Fruit fly (Drosophila melanogaster) whole organism, embryonic: ENCODE data around the gene CG33969.

ENCODE experiments used
- ATbp ChIP-seq: fragments of 200-800 bp; sonication (Bioruptor generic); optimal IDR thresholded peaks from 2 replicates; lab custom pipeline; 2017; ENCODE audit warnings: missing biosample characterization, mild to moderate bottlenecking, missing genetic modification characterization, missing genetic modification reagents
- B-H1 ChIP-seq: fragments of 200-800 bp; sonication (Bioruptor generic); IDR thresholded peaks from 3 replicates; pipeline ENCODE4 v1.3.6; 2022; ENCODE audit warnings: missing biosample characterization, missing genetic modification characterization
- Bdp1 ChIP-seq: fragments of 200-800 bp; sonication (Bioruptor generic); optimal IDR thresholded peaks from 3 replicates; lab custom pipeline; 2016; ENCODE audit warnings: missing biosample characterization, missing genetic modification characterization
- CG10209 ChIP-seq: fragments of 200-800 bp; sonication (Bioruptor generic); optimal IDR thresholded peaks from 3 replicates; lab custom pipeline; 2017; ENCODE audit warnings: missing biosample characterization, mild to moderate bottlenecking, missing genetic modification characterization, missing genetic modification reagents
- CG12391 ChIP-seq: fragments of 200-800 bp; sonication (Bioruptor generic); optimal IDR thresholded peaks from 3 replicates; lab custom pipeline; 2018; ENCODE audit warnings: missing biosample characterization, mild to moderate bottlenecking, missing genetic modification characterization, moderate library complexity
- CG12659 ChIP-seq: fragments of 200-800 bp; sonication (Bioruptor generic); optimal IDR thresholded peaks from 3 replicates; lab custom pipeline; 2017; ENCODE audit warnings: mild to moderate bottlenecking, missing biosample characterization, missing genetic modification reagents, missing genetic modification characterization
- CG12769 ChIP-seq: fragments of 200-800 bp; sonication (Bioruptor generic); optimal IDR thresholded peaks from 2 replicates; lab custom pipeline; 2019; ENCODE audit warnings: missing biosample characterization, mild to moderate bottlenecking, missing genetic modification characterization, moderate library complexity
- CG13894 ChIP-seq: fragments of 200-800 bp; sonication (Bioruptor generic); optimal IDR thresholded peaks from 3 replicates; lab custom pipeline; 2018; ENCODE audit warnings: missing biosample characterization, mild to moderate bottlenecking, missing genetic modification characterization, moderate library complexity
- CG14667 ChIP-seq: fragments of 200-800 bp; sonication (Bioruptor generic); IDR thresholded peaks from 2 replicates; pipeline ENCODE4 v1.3.6; 2022; ENCODE audit warnings: missing biosample characterization, missing genetic modification characterization
- CG15601 ChIP-seq: fragments of 200-800 bp; sonication (Bioruptor generic); optimal IDR thresholded peaks from 3 replicates; lab custom pipeline; 2019; ENCODE audit warnings: missing biosample characterization, mild to moderate bottlenecking, missing genetic modification characterization, moderate library complexity
- CG17359 ChIP-seq: fragments of 200-800 bp; sonication (Bioruptor generic); optimal IDR thresholded peaks from 3 replicates; lab custom pipeline; 2018; ENCODE audit warnings: missing biosample characterization, mild to moderate bottlenecking, missing genetic modification characterization, moderate library complexity
- CG17361 ChIP-seq: fragments of 200-800 bp; sonication (Bioruptor generic); IDR thresholded peaks from 3 replicates; pipeline ENCODE4 v1.3.6; 2022; ENCODE audit warnings: missing biosample characterization, missing genetic modification characterization
- CG17385 ChIP-seq: fragments of 200-800 bp; sonication (Bioruptor generic); optimal IDR thresholded peaks from 3 replicates; lab custom pipeline; 2018; ENCODE audit warnings: missing biosample characterization, mild to moderate bottlenecking, missing genetic modification characterization
- CG17568 ChIP-seq: fragments of 200-800 bp; sonication (Bioruptor generic); optimal IDR thresholded peaks from 2 replicates; lab custom pipeline; 2018; ENCODE audit warnings: missing biosample characterization, mild to moderate bottlenecking, missing genetic modification characterization, moderate library complexity
- CG17912 ChIP-seq: fragments of 200-800 bp; sonication (Bioruptor generic); optimal IDR thresholded peaks from 2 replicates; lab custom pipeline; 2018; ENCODE audit warnings: missing biosample characterization, mild to moderate bottlenecking, missing genetic modification characterization
- CG2199 ChIP-seq: fragments of 200-800 bp; sonication (Bioruptor generic); IDR thresholded peaks from 3 replicates; pipeline ENCODE4 v1.3.6; 2022; ENCODE audit warnings: missing biosample characterization, missing genetic modification characterization
- CG2875 ChIP-seq: fragments of 200-800 bp; sonication (Bioruptor generic); optimal IDR thresholded peaks from 2 replicates; lab custom pipeline; 2017; ENCODE audit warnings: missing biosample characterization, mild to moderate bottlenecking, missing genetic modification characterization, missing genetic modification reagents
- CG2889 ChIP-seq: fragments of 200-800 bp; sonication (Bioruptor generic); IDR thresholded peaks from 3 replicates; pipeline ENCODE4 v1.3.6; 2022; ENCODE audit warnings: missing biosample characterization, missing genetic modification characterization
- CG3281 ChIP-seq: fragments of 200-800 bp; sonication (Bioruptor generic); optimal IDR thresholded peaks from 3 replicates; lab custom pipeline; 2017; ENCODE audit warnings: missing biosample characterization, mild to moderate bottlenecking, missing genetic modification characterization
- CG3847 ChIP-seq: fragments of 200-800 bp; sonication (Bioruptor generic); IDR thresholded peaks from 2 replicates; pipeline ENCODE4 v1.3.6; 2022; ENCODE audit warnings: missing biosample characterization, missing genetic modification characterization
- CG3995 ChIP-seq: fragments of 200-800 bp; sonication (Bioruptor generic); optimal IDR thresholded peaks from 3 replicates; lab custom pipeline; 2016; ENCODE audit warnings: missing biosample characterization, missing genetic modification characterization
- CG6813 ChIP-seq: fragments of 200-800 bp; sonication (Bioruptor generic); optimal IDR thresholded peaks from 2 replicates; lab custom pipeline; 2017; ENCODE audit warnings: missing biosample characterization, missing genetic modification characterization, mild to moderate bottlenecking, moderate library complexity, missing genetic modification reagents
- CG7786 ChIP-seq: fragments of 200-800 bp; sonication (Bioruptor generic); optimal IDR thresholded peaks from 2 replicates; lab custom pipeline; 2016; ENCODE audit warnings: missing biosample characterization, missing genetic modification characterization
- CG9215 ChIP-seq: fragments of 200-800 bp; sonication (Bioruptor generic); IDR thresholded peaks from 2 replicates; pipeline ENCODE4 v1.3.6; 2022; ENCODE audit warnings: missing biosample characterization, missing genetic modification characterization
- Dip2 ChIP-seq: fragments of 200-800 bp; sonication (Bioruptor generic); IDR thresholded peaks from 2 replicates; pipeline ENCODE4 v1.3.6; 2022; ENCODE audit warnings: missing biosample characterization, missing genetic modification characterization
- Dref ChIP-seq: fragments of 200-800 bp; sonication (Bioruptor generic); IDR thresholded peaks from 2 replicates; pipeline ENCODE4 v1.3.6; 2022; ENCODE audit warnings: missing biosample characterization, missing genetic modification characterization
- E2f1 ChIP-seq: fragments of 200-800 bp; sonication (Bioruptor generic); IDR thresholded peaks from 2 replicates; pipeline ENCODE4 v1.3.6; 2022; ENCODE audit warnings: missing biosample characterization, missing genetic modification characterization
- Hmr ChIP-seq: fragments of 200-800 bp; sonication (Bioruptor generic); optimal IDR thresholded peaks from 3 replicates; lab custom pipeline; 2017; ENCODE audit warnings: mild to moderate bottlenecking, missing biosample characterization, missing genetic modification reagents, missing genetic modification characterization
- Hmx ChIP-seq: fragments of 200-800 bp; sonication (Bioruptor generic); optimal IDR thresholded peaks from 2 replicates; lab custom pipeline; 2016; ENCODE audit warnings: missing biosample characterization, missing genetic modification characterization
- Hr3 ChIP-seq: fragments of 200-800 bp; sonication (Bioruptor generic); optimal IDR thresholded peaks from 3 replicates; lab custom pipeline; 2016; ENCODE audit warnings: missing biosample characterization, missing genetic modification characterization
- Lhr ChIP-seq: fragments of 200-800 bp; sonication (Bioruptor generic); optimal IDR thresholded peaks from 3 replicates; lab custom pipeline; 2017; ENCODE audit warnings: mild to moderate bottlenecking, missing biosample characterization, missing genetic modification reagents, missing genetic modification characterization
- Med ChIP-seq: fragments of 200-800 bp; sonication (Bioruptor generic); peaks from one replicate; lab custom pipeline; 2016; ENCODE audit warnings: missing biosample characterization, missing genetic modification characterization, mild to moderate bottlenecking, inconsistent platforms, moderate library complexity
- Myb ChIP-seq: fragments of 200-800 bp; sonication (Bioruptor generic); optimal IDR thresholded peaks from 2 replicates; lab custom pipeline; 2016; ENCODE audit warnings: missing biosample characterization, missing genetic modification characterization
- Nf-YC ChIP-seq: fragments of 200-800 bp; optimal IDR thresholded peaks from 3 replicates; lab custom pipeline; 2019; ENCODE audit warnings: missing biosample characterization, mild to moderate bottlenecking, missing genetic modification characterization, moderate library complexity
- Rfx ChIP-seq: fragments of 200-800 bp; sonication (Bioruptor generic); IDR thresholded peaks from 2 replicates; pipeline ENCODE4 v1.3.6; 2022; ENCODE audit warnings: missing biosample characterization, missing genetic modification characterization
- TFAM ChIP-seq: fragments of 200-800 bp; sonication (Bioruptor generic); optimal IDR thresholded peaks from 2 replicates; lab custom pipeline; 2017; ENCODE audit warnings: missing biosample characterization, missing genetic modification characterization, inconsistent platforms
- ab ChIP-seq: fragments of 200-800 bp; sonication (Bioruptor generic); optimal IDR thresholded peaks from 2 replicates; lab custom pipeline; 2016; ENCODE audit warnings: missing biosample characterization, missing genetic modification characterization
- al ChIP-seq: fragments of 200-800 bp; sonication (Bioruptor generic); IDR thresholded peaks from 2 replicates; pipeline ENCODE4 v1.3.6; 2022; ENCODE audit warnings: missing biosample characterization, missing genetic modification characterization
- bab2 ChIP-seq: fragments of 200-800 bp; sonication (Bioruptor generic); optimal IDR thresholded peaks from 2 replicates; lab custom pipeline; 2016; ENCODE audit warnings: missing biosample characterization, missing genetic modification characterization
- dati ChIP-seq: fragments of 200-800 bp; sonication (Bioruptor generic); IDR thresholded peaks from 2 replicates; pipeline ENCODE4 v1.3.6; 2022; ENCODE audit warnings: missing biosample characterization, missing genetic modification characterization
- eve ChIP-seq, 2 experiments: fragments of >200 bp; optimal IDR thresholded peaks; 2 replicates each; lab custom pipeline; 2017; ENCODE audit warnings: missing biosample characterization in 2 of 2, missing genetic modification characterization in 2 of 2
- fd64A ChIP-seq: fragments of 200-800 bp; sonication (Bioruptor generic); optimal IDR thresholded peaks from 3 replicates; lab custom pipeline; 2018; ENCODE audit warnings: missing biosample characterization, mild to moderate bottlenecking, missing genetic modification characterization
- gsb ChIP-seq: fragments of 200-800 bp; sonication (Bioruptor generic); IDR thresholded peaks from 2 replicates; pipeline ENCODE4 v1.3.6; 2022; ENCODE audit warnings: missing biosample characterization, missing genetic modification characterization
- ind ChIP-seq: fragments of 200-800 bp; sonication (Bioruptor generic); optimal IDR thresholded peaks from 3 replicates; lab custom pipeline; 2016; ENCODE audit warnings: missing biosample characterization, missing genetic modification characterization
- ken ChIP-seq: fragments of 200-800 bp; sonication (Bioruptor generic); IDR thresholded peaks from 3 replicates; pipeline ENCODE4 v1.3.6; 2022; ENCODE audit warnings: missing biosample characterization, missing genetic modification characterization
- lov ChIP-seq, 2 experiments: fragments of 200-800 bp in 1 of 2; fragments of >200 bp in 1 of 2; sonication (Bioruptor generic) in 1 of 2; IDR thresholded peaks in 1 of 2; optimal IDR thresholded peaks in 1 of 2; 2 replicates in 1 of 2; 3 replicates in 1 of 2; pipeline versions ENCODE4 v1.3.6 to Lab custom; 2017 to 2022; ENCODE audit warnings: missing biosample characterization in 1 of 2, missing genetic modification characterization in 1 of 2
- sr ChIP-seq: fragments of 200-800 bp; sonication (Bioruptor generic); IDR thresholded peaks from 3 replicates; pipeline ENCODE4 v1.3.6; 2022; ENCODE audit warnings: missing biosample characterization, missing genetic modification characterization
- tap ChIP-seq: fragments of 200-800 bp; optimal IDR thresholded peaks from 3 replicates; lab custom pipeline; 2019; ENCODE audit warnings: missing biosample characterization, mild to moderate bottlenecking, missing genetic modification characterization, moderate library complexity
- tgo ChIP-seq: fragments of 200-800 bp; sonication (Bioruptor generic); IDR thresholded peaks from 3 replicates; pipeline ENCODE4 v1.3.6; 2022; ENCODE audit warnings: missing biosample characterization, missing genetic modification characterization

The CG33969 gene

DNA sequence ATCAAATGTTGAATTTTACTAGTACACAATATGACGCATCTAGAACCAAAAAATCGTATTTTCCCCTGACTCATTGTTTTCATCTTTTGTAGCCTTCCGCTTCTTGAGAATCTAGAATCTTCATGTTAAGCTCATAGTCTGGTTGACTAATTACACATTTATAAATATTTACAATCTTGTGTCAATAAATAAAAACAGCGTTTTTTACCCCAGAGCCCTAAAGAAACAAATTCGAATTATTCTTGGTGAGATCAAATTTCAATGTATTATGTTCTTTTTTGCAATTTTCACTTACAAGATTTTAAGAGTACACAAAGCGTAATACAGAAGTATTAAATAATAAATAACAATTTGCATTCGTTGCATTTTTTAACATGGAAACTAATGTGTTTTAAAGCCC is 2.7 kb upstream of the CG33969 start:
- no peak for TF ChIP-seq CG2875 (GFP tag; lab: Kevin White, UChicago)
- TF ChIP-seq CG3847: no peak
- peak in 1 of 2 experiments; percentile 58 for TF ChIP-seq eve (GFP tag; optimal IDR thresholded peaks at IDR 0.05; lab: Kevin White, UChicago)
- TF ChIP-seq CG6813 (GFP tag; lab: Kevin White, UChicago): peak; percentile 31
- TF ChIP-seq fd64A (GFP tag; lab: Kevin White, UChicago): no peak
- TF ChIP-seq CG15601 (tag; lab: Kevin White, UChicago): no peak
- no peak for TF ChIP-seq CG12659 (GFP tag; lab: Kevin White, UChicago)
- TF ChIP-seq CG17568 (GFP tag; lab: Kevin White, UChicago): peak; percentile 19
- no peak for TF ChIP-seq CG10209
- TF ChIP-seq sr (GFP tag; lab: Robert Waterston, UW): no peak
- TF ChIP-seq Rfx: no peak
- no peak for TF ChIP-seq Hr3 (GFP tag; lab: Kevin White, UChicago)
- TF ChIP-seq bab2 (GFP tag; lab: Kevin White, UChicago): no peak
- TF ChIP-seq Med (GFP tag; lab: Kevin White, UChicago): no peak
- peak; percentile 44 for TF ChIP-seq Hmx (GFP tag; lab: Kevin White, UChicago)
- TF ChIP-seq tap: no peak
- TF ChIP-seq Lhr (GFP tag; lab: Kevin White, UChicago): no peak
- TF ChIP-seq CG12769 (tag; lab: Kevin White, UChicago): no peak
- TF ChIP-seq gsb (GFP tag; lab: Robert Waterston, UW): no peak
- TF ChIP-seq, all 482 proteins: peak for 4

- TF ChIP-seq B-H1 (GFP tag; lab: Robert Waterston, UW) (no peak), CG17359 (tag; lab: Kevin White, UChicago) (no peak), ken (GFP tag; lab: Robert Waterston, UW) (0 out of 3 replicates have a peak, but pooled peaks have one; percentile 3), CG12391 (peak; percentile 38), CG2199 (GFP tag; lab: Robert Waterston, UW) (peak; percentile 89; the same call in 2 of the 3 replicates), Nf-YC (tag; lab: Kevin White, UChicago) (peak; percentile 33), CG14667 (GFP tag; lab: Robert Waterston, UW) (no peak), CG9215 (peak; percentile 38), Hmr (GFP tag; lab: Kevin White, UChicago) (peak; percentile 79), Myb (no peak), CG17361 (GFP tag; lab: Robert Waterston, UW) (peak; percentile 51; the same call in 1 of the 3 replicates), ab (peak; percentile 39), CG2889 (no peak), CG17912 (no peak), dati (GFP tag; lab: Robert Waterston, UW) (no peak), E2f1 (GFP tag; lab: Robert Waterston, UW) (peak; percentile 54; the same call in 1 of the 2 replicates), CG17385 (GFP tag; lab: Kevin White, UChicago) (peak; percentile 30), Dref (GFP tag; lab: Robert Waterston, UW) (0 out of 2 replicates have a peak, but pooled peaks have one; percentile 15), lov (optimal IDR thresholded peaks at IDR 0.05; lab: Kevin White, UChicago) (no peak), lov (GFP tag; IDR thresholded peaks at IDR 0.05; lab: Robert Waterston, UW) (no peak), ATbp (GFP tag; lab: Kevin White, UChicago) (no peak), CG3995 (GFP tag; lab: Kevin White, UChicago) (peak; percentile 95), ind (GFP tag; lab: Kevin White, UChicago) (peak; percentile 55), Bdp1 (GFP tag; lab: Kevin White, UChicago) (no peak), CG13894 (tag; lab: Kevin White, UChicago) (peak; percentile 100), CG7786 (peak; percentile 45), tgo (no peak; the same call in 2 of the 3 replicates), al (GFP tag; lab: Robert Waterston, UW) (peak; percentile 13; the same call in 1 of the 2 replicates), CG3281 (GFP tag; lab: Kevin White, UChicago) (peak; percentile 62), Dip2 (GFP tag; lab: Robert Waterston, UW) (no peak), TFAM (GFP tag; lab: Kevin White, UChicago) (no peak)
These were observed 2.0 kb upstream of the CG33969 start for dm6 chr3L:20395257-20395909.
